Fruit fly (Drosophila melanogaster): ENCODE measurements around the gene Prp39.
A peak's percentile ranks its signal among the peaks of the same experiment; 100 is the strongest.

dm6 chr3R:28846877-28847529 lies 35.1 kb downstream of the Prp39 start:
- TF ChIP-seq kay (GFP tag; ENCODE audit: borderline replicate concordance): peak; percentile 26
- TF ChIP-seq CG14711 (tag; optimal IDR thresholded peaks at IDR 0.05): no peak
- TF ChIP-seq CG7101 (tag; optimal IDR thresholded peaks at IDR 0.05): no peak

Measured in whole organism, adult.